Worm (Caenorhabditis elegans): Measurements from ENCODE around the gene mup-4.

The mup-4 gene

ce11 chrIII:7530830-7531229 lies 41.9 kb upstream of the mup-4 start:
- TF ChIP-seq nhr-237 (tag; optimal IDR thresholded peaks at IDR 0.05) (no peak), R02D3.7 (tag; optimal IDR thresholded peaks at IDR 0.05) (no peak), nhr-76 (tag; optimal IDR thresholded peaks at IDR 0.05) (no peak), mdl-1 (tag; optimal IDR thresholded peaks at IDR 0.05) (no peak), nhr-67 (tag; optimal IDR thresholded peaks at IDR 0.05) (no peak), eor-1 (tag; optimal IDR thresholded peaks at IDR 0.05) (no peak), skn-1 (tag; optimal IDR thresholded peaks at IDR 0.05) (no peak), fkh-2 (tag; optimal IDR thresholded peaks at IDR 0.05) (no peak)

DNA sequence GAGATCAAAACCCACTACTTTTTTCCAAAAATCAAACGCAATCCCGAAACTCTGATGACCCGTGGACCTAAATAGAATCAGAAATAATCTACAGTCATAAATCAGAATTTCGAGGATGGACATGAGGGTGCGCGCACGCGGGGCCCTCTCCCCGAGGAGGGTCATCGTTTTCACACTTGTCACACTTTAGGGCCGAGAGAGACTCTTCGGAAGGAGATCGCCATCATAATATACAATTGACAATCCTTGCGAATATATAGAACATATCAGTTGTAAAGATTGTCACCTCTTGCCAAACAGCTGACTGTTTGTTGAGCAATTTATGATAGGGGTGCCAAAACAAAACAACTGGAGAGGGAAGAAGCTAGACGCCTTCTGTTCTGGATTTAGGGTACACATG lies 41.2 kb upstream of the mup-4 start:
- TF ChIP-seq unc-62 (GFP tag; optimal IDR thresholded peaks at IDR 0.05) (no peak), ZK546.5 (tag; optimal IDR thresholded peaks at IDR 0.05) (no peak), ceh-9 (tag; optimal IDR thresholded peaks at IDR 0.05) (no peak), elt-1 (tag; optimal IDR thresholded peaks at IDR 0.05) (no peak), elt-2 (tag; optimal IDR thresholded peaks at IDR 0.05) (no peak), nhr-77 (tag; optimal IDR thresholded peaks at IDR 0.05) (no peak), lin-39 (tag; optimal IDR thresholded peaks at IDR 0.05) (no peak), fkh-10 (GFP tag; optimal IDR thresholded peaks at IDR 0.05) (no peak), hmg-11 (tag; optimal IDR thresholded peaks at IDR 0.05) (no peak)

- TF ChIP-seq tbx-2 (tag; optimal IDR thresholded peaks at IDR 0.05), result no peak
- TF ChIP-seq pqm-1 (tag; optimal IDR thresholded peaks at IDR 0.05), result no peak
- peak; percentile 76 for TF ChIP-seq nfya-1 (tag; optimal IDR thresholded peaks at IDR 0.05; ENCODE audit: insufficient read depth)
- no peak for TF ChIP-seq zag-1 (tag; optimal IDR thresholded peaks at IDR 0.05)
- no peak for TF ChIP-seq nhr-77 (tag; optimal IDR thresholded peaks at IDR 0.05)
Measured at ce11 chrIII:7526974-7527466, 38.1 kb upstream of the mup-4 start.

DNA sequence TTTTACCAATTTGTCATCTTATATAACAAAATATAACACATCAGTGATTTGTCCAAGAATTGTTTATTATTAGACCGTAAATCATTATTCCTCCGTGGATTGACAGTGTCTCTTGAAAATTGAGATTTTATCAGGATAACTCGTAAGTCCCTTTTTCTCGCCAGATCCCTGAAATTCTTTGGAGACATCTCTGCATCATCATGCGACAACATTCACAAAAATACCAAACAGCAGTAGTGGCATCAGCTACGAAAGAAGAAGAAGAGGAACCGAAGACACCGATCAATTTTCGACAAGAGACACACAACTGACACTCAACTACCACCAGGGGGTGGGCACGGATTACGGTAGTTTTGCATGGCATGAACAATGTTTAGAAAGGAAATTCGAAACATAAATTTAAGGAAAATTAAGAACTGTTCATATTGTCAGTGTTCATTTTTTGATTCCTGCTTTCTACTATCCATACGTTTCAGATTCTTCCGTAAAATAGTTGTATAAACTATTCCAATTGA lies 36.0 kb upstream of the mup-4 start:
- TF ChIP-seq R02D3.7 (tag; optimal IDR thresholded peaks at IDR 0.05) (no peak), fkh-10 (GFP tag; optimal IDR thresholded peaks at IDR 0.05) (no peak), nhr-237 (tag; optimal IDR thresholded peaks at IDR 0.05) (no peak), nfya-1 (tag; optimal IDR thresholded peaks at IDR 0.05; ENCODE audit: insufficient read depth) (peak; percentile 72), nhr-43 (tag; optimal IDR thresholded peaks at IDR 0.05; ENCODE audit: poor library complexity, severe bottlenecking) (no peak)

DNA sequence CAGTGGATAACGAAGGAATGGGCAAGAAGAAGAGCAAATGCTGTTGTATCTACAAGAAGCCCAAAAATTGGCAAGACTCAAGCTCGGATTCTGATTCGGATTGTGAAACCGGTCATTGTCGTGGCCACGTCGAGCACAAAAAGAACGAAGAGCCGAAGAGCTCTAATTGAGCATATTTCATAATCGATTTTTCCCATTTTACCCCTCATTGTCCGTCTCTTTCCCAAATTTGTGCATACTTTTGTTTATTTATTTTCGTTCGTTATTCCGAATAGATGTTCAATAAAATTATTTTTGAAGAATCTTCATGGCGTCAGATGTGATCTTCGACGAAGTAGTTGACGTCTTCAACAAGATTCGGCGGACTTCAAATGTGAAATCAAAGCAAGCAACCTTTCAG lies 32.3 kb upstream of the mup-4 start, which contains the start of gene lig-4:
Gene lig-4 (plus strand): TSS at position 301 of the 400 bp plus-strand sequence.
- TF ChIP-seq egl-5 (tag; optimal IDR thresholded peaks at IDR 0.05), result no peak
- no peak for TF ChIP-seq unc-39 (tag; optimal IDR thresholded peaks at IDR 0.05)
- no peak for TF ChIP-seq nhr-28 (tag; optimal IDR thresholded peaks at IDR 0.05)
- TF ChIP-seq lsy-12 (tag; optimal IDR thresholded peaks at IDR 0.05), result no peak
- TF ChIP-seq aly-2 (tag; optimal IDR thresholded peaks at IDR 0.05), result no peak
- TF ChIP-seq ceh-28 (tag; optimal IDR thresholded peaks at IDR 0.05), result no peak
- no peak for TF ChIP-seq nfya-1 (tag; optimal IDR thresholded peaks at IDR 0.05; ENCODE audit: insufficient read depth)
- no peak for TF ChIP-seq pqm-1 (tag; optimal IDR thresholded peaks at IDR 0.05)
- no peak for TF ChIP-seq nhr-11 (tag; optimal IDR thresholded peaks at IDR 0.05)
- TF ChIP-seq ceh-9 (tag; optimal IDR thresholded peaks at IDR 0.05), result no peak
- TF ChIP-seq nhr-12 (tag; optimal IDR thresholded peaks at IDR 0.05), result no peak
- no peak for TF ChIP-seq hmg-11 (tag; optimal IDR thresholded peaks at IDR 0.05)
- no peak for TF ChIP-seq elt-3 (tag; optimal IDR thresholded peaks at IDR 0.05)

DNA sequence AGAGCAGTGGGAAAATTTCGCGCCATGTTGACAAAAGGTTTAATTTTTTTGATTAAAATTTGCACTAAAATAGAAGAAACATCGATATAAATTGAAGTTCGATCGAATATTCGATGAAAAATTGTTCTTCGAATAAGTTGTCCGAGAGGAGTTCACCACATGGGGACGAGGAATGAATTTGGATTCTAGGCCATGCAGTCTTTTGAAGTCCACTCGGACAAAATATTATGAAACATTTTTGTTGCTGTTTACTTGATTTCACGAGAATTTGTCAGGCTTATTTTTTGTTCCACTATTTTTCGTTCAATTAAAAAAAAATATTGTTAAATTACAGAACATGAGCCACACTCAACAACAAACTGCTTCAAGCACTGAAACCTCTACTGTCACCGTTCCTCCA lies 31.8 kb upstream of the mup-4 start, which contains the start of the genes cux-7 and C07H6.2:
Gene cux-7 (minus strand): TSS at position 174 of the 400 bp plus-strand sequence.
Gene C07H6.2 (plus strand): TSS at position 338 of the 400 bp plus-strand sequence.
- TF ChIP-seq elt-1 (tag; optimal IDR thresholded peaks at IDR 0.05), result peak; percentile 28
- no peak for TF ChIP-seq fkh-10 (GFP tag; optimal IDR thresholded peaks at IDR 0.05)
- peak; percentile 52 for TF ChIP-seq elt-2 (tag; optimal IDR thresholded peaks at IDR 0.05)
- peak; percentile 88 for TF ChIP-seq nhr-25 (tag; optimal IDR thresholded peaks at IDR 0.05)
- peak; percentile 90 for TF ChIP-seq lin-39 (tag; optimal IDR thresholded peaks at IDR 0.05)
- TF ChIP-seq pha-4 (tag; optimal IDR thresholded peaks at IDR 0.05), result peak; percentile 96
- no peak for TF ChIP-seq eor-1 (tag; optimal IDR thresholded peaks at IDR 0.05)
- peak; percentile 87 for TF ChIP-seq skn-1 (tag; optimal IDR thresholded peaks at IDR 0.05)
- no peak for TF ChIP-seq ama-1 (optimal IDR thresholded peaks at IDR 0.05)
- peak; percentile 18 for TF ChIP-seq ceh-16 (tag; optimal IDR thresholded peaks at IDR 0.05)
- no peak for TF ChIP-seq sea-2 (GFP tag; optimal IDR thresholded peaks at IDR 0.05)
- TF ChIP-seq nhr-28 (tag; optimal IDR thresholded peaks at IDR 0.05), result no peak
- peak; percentile 89 for TF ChIP-seq snpc-4 (tag; optimal IDR thresholded peaks at IDR 0.05)
- TF ChIP-seq mml-1 (tag; optimal IDR thresholded peaks at IDR 0.05), result no peak
- TF ChIP-seq unc-62 (GFP tag; optimal IDR thresholded peaks at IDR 0.05), result no peak
- TF ChIP-seq ZK546.5 (tag; optimal IDR thresholded peaks at IDR 0.05), result no peak
- peak; percentile 29 for TF ChIP-seq egl-5 (tag; optimal IDR thresholded peaks at IDR 0.05)
- peak; percentile 9 for TF ChIP-seq nhr-67 (tag; optimal IDR thresholded peaks at IDR 0.05)
- TF ChIP-seq R02D3.7 (tag; optimal IDR thresholded peaks at IDR 0.05), result peak; percentile 72
- TF ChIP-seq aly-2 (tag; optimal IDR thresholded peaks at IDR 0.05), result no peak
- TF ChIP-seq nhr-77 (tag; optimal IDR thresholded peaks at IDR 0.05), result peak; percentile 50
- TF ChIP-seq lin-15B (tag; optimal IDR thresholded peaks at IDR 0.05), result peak; percentile 96
- no peak for TF ChIP-seq ztf-11 (tag; optimal IDR thresholded peaks at IDR 0.05)
- no peak for TF ChIP-seq nhr-11 (tag; optimal IDR thresholded peaks at IDR 0.05)
- peak; percentile 77 for TF ChIP-seq jun-1 (tag; optimal IDR thresholded peaks at IDR 0.05)
